Fruit fly (Drosophila melanogaster): Measurements from ENCODE around the gene CG3448.
A peak's percentile ranks its signal among the peaks of the same experiment; 100 is the strongest.

The CG3448 gene

dm6 chr3L:9429665-9430607, 21.4 kb downstream of the CG3448 start, which contains the start of the genes RpS17 and MTF-1 (continued):
- TF ChIP-seq CG11902 (GFP tag; optimal IDR thresholded peaks at IDR 0.05), result no peak
- no peak for TF ChIP-seq CG32006 (GFP tag; optimal IDR thresholded peaks at IDR 0.05)
- TF ChIP-seq CG7368 (GFP tag; optimal IDR thresholded peaks at IDR 0.05), result peak; percentile 11
- TF ChIP-seq CG15336 (GFP tag; IDR thresholded peaks at IDR 0.05), result 0 out of 2 replicates have a peak, but pooled peaks have one; percentile 26
- TF ChIP-seq salr (GFP tag; optimal IDR thresholded peaks at IDR 0.05), result peak in 1 of 2 experiments; percentile 56
- TF ChIP-seq Gug (GFP tag; IDR thresholded peaks at IDR 0.05), result no peak
- TF ChIP-seq net (GFP tag; optimal IDR thresholded peaks at IDR 0.05), result peak; percentile 47
- TF ChIP-seq Hr4 (GFP tag; optimal IDR thresholded peaks at IDR 0.05), result no peak
- TF ChIP-seq Blimp-1 (GFP tag; optimal IDR thresholded peaks at IDR 0.05), result peak; percentile 15
- TF ChIP-seq fd85E (GFP tag; optimal IDR thresholded peaks at IDR 0.05), result no peak
- no peak for TF ChIP-seq Hr38 (GFP tag; optimal IDR thresholded peaks at IDR 0.05)
- TF ChIP-seq lz (GFP tag; optimal IDR thresholded peaks at IDR 0.05), result peak; percentile 65
- TF ChIP-seq Sox15 (GFP tag; optimal IDR thresholded peaks at IDR 0.05), result no peak
- TF ChIP-seq Met (GFP tag; optimal IDR thresholded peaks at IDR 0.05), result peak; percentile 67
- peak; percentile 27; the same call in 2 of the 3 replicates for TF ChIP-seq CG6163 (GFP tag; IDR thresholded peaks at IDR 0.05)
- no peak for TF ChIP-seq Lpt (GFP tag; optimal IDR thresholded peaks at IDR 0.05)
- no peak for TF ChIP-seq dac (GFP tag; optimal IDR thresholded peaks at IDR 0.05)
- TF ChIP-seq CG8119 (GFP tag; IDR thresholded peaks at IDR 0.05), result peak; percentile 40; the same call in 1 of the 3 replicates

DNA sequence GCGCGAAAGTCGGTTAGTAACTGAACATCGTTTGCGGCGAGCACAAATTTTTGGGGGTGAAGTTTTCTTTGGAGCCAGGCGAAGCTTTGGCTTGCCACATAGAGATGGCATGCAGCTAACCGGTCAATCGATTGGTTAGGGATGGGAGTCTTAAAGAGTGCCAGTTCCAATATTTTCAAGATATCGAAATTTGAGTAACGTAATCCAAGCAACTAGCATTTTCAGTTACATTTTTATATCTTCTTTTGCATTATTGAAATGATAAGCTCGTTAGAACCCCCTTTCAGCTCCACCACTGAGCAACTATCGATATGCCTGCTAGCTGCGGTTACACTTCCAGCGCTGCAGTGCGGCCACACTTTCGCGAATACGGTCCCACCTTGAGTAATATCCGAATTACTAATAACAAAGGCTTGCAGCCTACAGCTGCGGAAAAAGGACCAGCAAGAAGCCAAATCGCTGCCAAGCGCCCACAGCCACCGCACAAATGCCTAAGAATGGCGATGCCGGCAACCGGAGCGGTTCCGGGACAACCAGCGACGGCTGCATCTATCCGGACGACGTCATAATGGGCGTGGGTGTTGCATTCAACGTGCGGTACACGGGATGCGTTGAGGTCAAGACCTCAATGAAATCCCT, 24.6 kb downstream of the CG3448 start, which contains the start of the genes Atat and Shc:
TSS of gene Atat (minus strand) at position 103 of the 639 bp plus-strand sequence.
TSS of gene Shc (plus strand) at position 355 of the 639 bp plus-strand sequence.
- TF ChIP-seq dac (GFP tag; optimal IDR thresholded peaks at IDR 0.05) (peak; percentile 98), Eip78C (GFP tag) (peak; percentile 99), Gug (GFP tag; IDR thresholded peaks at IDR 0.05) (peak; percentile 99), pdm3 (GFP tag; optimal IDR thresholded peaks at IDR 0.05) (peak; percentile 99), CG34406 (GFP tag; optimal IDR thresholded peaks at IDR 0.05) (peak; percentile 98), eg (GFP tag; IDR thresholded peaks at IDR 0.05) (peak; percentile 99), OdsH (GFP tag; optimal IDR thresholded peaks at IDR 0.05) (peak; percentile 99), CG11902 (GFP tag; optimal IDR thresholded peaks at IDR 0.05) (peak; percentile 99), CG10631 (GFP tag; optimal IDR thresholded peaks at IDR 0.05) (peak; percentile 99), CG11762 (GFP tag; optimal IDR thresholded peaks at IDR 0.05; ENCODE audit: insufficient read depth) (peak; percentile 97), CG6792 (GFP tag; optimal IDR thresholded peaks at IDR 0.05) (peak; percentile 98), Smox (GFP tag; optimal IDR thresholded peaks at IDR 0.05) (peak; percentile 99), spab (GFP tag; optimal IDR thresholded peaks at IDR 0.05) (peak; percentile 95), Blimp-1 (GFP tag; optimal IDR thresholded peaks at IDR 0.05) (peak; percentile 95), CG6163 (GFP tag; IDR thresholded peaks at IDR 0.05) (peak; percentile 99), ss (GFP tag; optimal IDR thresholded peaks at IDR 0.05) (peak; percentile 83 to 96), CG6276 (GFP tag; optimal IDR thresholded peaks at IDR 0.05) (peak; percentile 90), CG32006 (GFP tag; optimal IDR thresholded peaks at IDR 0.05) (peak; percentile 99), CG9139 (GFP tag; optimal IDR thresholded peaks at IDR 0.05) (peak; percentile 84), Eip93F (GFP tag; optimal IDR thresholded peaks at IDR 0.05) (peak; percentile 95), CG6808 (GFP tag; optimal IDR thresholded peaks at IDR 0.05) (peak; percentile 93), dsx (GFP tag; optimal IDR thresholded peaks at IDR 0.05; ENCODE audit: poor library complexity, severe bottlenecking) (peak; percentile 93), CG11294 (GFP tag; IDR thresholded peaks at IDR 0.05) (peak; percentile 99), CG3919 (GFP tag; optimal IDR thresholded peaks at IDR 0.05) (peak; percentile 99), Sox15 (GFP tag; optimal IDR thresholded peaks at IDR 0.05) (peak; percentile 100), CG15336 (GFP tag; IDR thresholded peaks at IDR 0.05) (peak; percentile 95), net (GFP tag; optimal IDR thresholded peaks at IDR 0.05) (peak; percentile 98), CG8632 (GFP tag; optimal IDR thresholded peaks at IDR 0.05) (peak; percentile 98), lz (GFP tag; optimal IDR thresholded peaks at IDR 0.05) (peak; percentile 99), CG8319 (GFP tag; optimal IDR thresholded peaks at IDR 0.05) (peak; percentile 99), acj6 (GFP tag; optimal IDR thresholded peaks at IDR 0.05) (peak; percentile 99), topi (GFP tag; optimal IDR thresholded peaks at IDR 0.05) (peak; percentile 99), Lpt (GFP tag; optimal IDR thresholded peaks at IDR 0.05) (peak; percentile 97), vri (GFP tag; optimal IDR thresholded peaks at IDR 0.05) (peak; percentile 97), Sox14 (GFP tag; optimal IDR thresholded peaks at IDR 0.05) (peak; percentile 100), salr (GFP tag; optimal IDR thresholded peaks at IDR 0.05) (peak; percentile 96 to 99), Ets21C (GFP tag; optimal IDR thresholded peaks at IDR 0.05) (peak; percentile 99), Ets96B (tag; optimal IDR thresholded peaks at IDR 0.05) (peak; percentile 97), Met (GFP tag; optimal IDR thresholded peaks at IDR 0.05) (peak; percentile 98)

Measured in whole organism, prepupa.